Worm (Caenorhabditis elegans): Measurements from ENCODE around the gene F25A2.1.

DNA sequence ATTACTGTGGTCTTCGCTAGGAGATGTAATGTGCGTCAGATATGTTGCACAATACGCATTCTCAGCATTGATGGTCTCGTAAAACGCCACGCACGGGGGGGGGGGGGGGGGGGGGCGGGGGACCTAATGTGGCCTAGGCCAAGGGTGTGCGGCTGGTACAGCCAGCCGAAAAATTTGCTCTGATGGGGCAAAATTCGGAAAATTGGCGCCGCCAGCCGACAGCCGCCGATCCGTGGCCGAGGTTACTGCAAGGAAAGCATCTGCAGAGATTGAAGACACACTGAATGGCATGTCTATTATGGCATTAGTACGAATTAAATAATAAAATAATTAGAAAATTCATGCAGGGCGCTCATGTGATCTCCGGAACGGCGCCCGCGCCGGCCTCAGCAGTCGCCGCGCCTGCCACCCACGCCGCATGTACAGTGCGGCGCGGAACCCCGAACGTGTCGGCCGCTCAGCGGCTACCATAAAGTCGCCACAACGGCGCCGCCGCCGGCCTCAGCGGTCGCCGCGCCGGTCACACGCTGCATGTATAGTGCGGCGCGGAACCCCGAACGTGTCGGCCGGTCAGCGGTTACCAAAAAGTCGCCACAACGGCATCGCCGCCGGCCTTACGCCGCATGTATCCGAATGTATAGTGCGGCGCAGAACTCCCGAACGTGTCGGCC, 20.0 kb downstream of the F25A2.1 start, which contains the start of gene Y50D4A.6:
- TF ChIP-seq snpc-4 (tag; optimal IDR thresholded peaks at IDR 0.05) (no peak), zag-1 (tag; optimal IDR thresholded peaks at IDR 0.05) (no peak), nhr-77 (tag; optimal IDR thresholded peaks at IDR 0.05) (no peak), ceh-28 (tag; optimal IDR thresholded peaks at IDR 0.05) (no peak), fkh-10 (GFP tag; optimal IDR thresholded peaks at IDR 0.05) (no peak), lir-3 (tag; optimal IDR thresholded peaks at IDR 0.05) (no peak), jun-1 (tag; optimal IDR thresholded peaks at IDR 0.05) (no peak), fos-1 (tag; optimal IDR thresholded peaks at IDR 0.05) (no peak), nhr-11 (tag; optimal IDR thresholded peaks at IDR 0.05) (no peak), zfp-3 (GFP tag; conservative IDR thresholded peaks at IDR 0.05) (no peak)

Measured in whole organism, L4 larva.